Worm (Caenorhabditis elegans) whole organism, midembryonic: Measurements from ENCODE around the gene srh-231.

Source experiments
- T22C8.4 ChIP-seq: fragments of 200-800 bp; sonication (Bioruptor generic); IDR thresholded peaks from 2 replicates; pipeline ENCODE4 v1.3.6; 2022; ENCODE audit warnings: missing genetic modification characterization, missing compliant biosample characterization
- cog-1 ChIP-seq: sonication (generic microtip); optimal IDR thresholded peaks from 2 replicates; lab custom pipeline; 2016; ENCODE audit warnings: missing genetic modification characterization, missing compliant biosample characterization
- flt-1 ChIP-seq: fragments of 200-800 bp; sonication (Bioruptor generic); IDR thresholded peaks from 2 replicates; pipeline ENCODE4 v1.3.6; 2022; ENCODE audit warnings: missing genetic modification characterization, missing compliant biosample characterization
- med-1 ChIP-seq: sonication (generic microtip); optimal IDR thresholded peaks from 2 replicates; lab custom pipeline; 2017; ENCODE audit warnings: missing genetic modification characterization, mild to moderate bottlenecking, missing compliant biosample characterization, antibody characterized with exemption, missing genetic modification reagents; ENCODE audit not compliant: insufficient read depth
- ref-1 ChIP-seq: fragments of 200-800 bp; sonication (Bioruptor generic); conservative IDR thresholded peaks from 2 replicates; pipeline ENCODE4 v1.3.6; 2022; ENCODE audit warnings: missing genetic modification reagents, missing genetic modification characterization, missing compliant biosample characterization
- ztf-23 ChIP-seq: fragments of 200-800 bp; sonication (Bioruptor generic); IDR thresholded peaks from 2 replicates; pipeline ENCODE4 v1.3.6; 2022; ENCODE audit warnings: missing genetic modification reagents, missing genetic modification characterization, missing compliant biosample characterization
- ztf-29 ChIP-seq: fragments of 200-800 bp; sonication (Bioruptor generic); IDR thresholded peaks from 2 replicates; pipeline ENCODE4 v1.3.6; 2022; ENCODE audit warnings: missing genetic modification reagents, missing genetic modification characterization, missing compliant biosample characterization

- TF ChIP-seq flt-1 (GFP tag; lab: Robert Waterston, UW): no peak
- no peak for TF ChIP-seq ref-1 (GFP tag; lab: Robert Waterston, UW)
- no peak for TF ChIP-seq med-1
- TF ChIP-seq cog-1 (tag; lab: Kevin White, UChicago): no peak
- no peak for TF ChIP-seq T22C8.4
- TF ChIP-seq ztf-23 (GFP tag; lab: Robert Waterston, UW): no peak
- no peak for TF ChIP-seq ztf-29 (GFP tag; lab: Robert Waterston, UW)
Measured at ce11 chrV:7386052-7386573, 34.1 kb upstream of the srh-231 start, which contains the start of gene srp-6.
